Worm (Caenorhabditis elegans) whole organism, young adult: ENCODE data around the gene Y6E2A.5.

Experiments used
- B0019.2 ChIP-seq: fragments of 200-800 bp; sonication (Bioruptor generic); conservative IDR thresholded peaks from 2 replicates; pipeline ENCODE4 v1.3.6; 2022; ENCODE audit warnings: missing genetic modification reagents, missing genetic modification characterization, missing compliant biosample characterization
- attf-5 ChIP-seq: fragments of 200-800 bp; sonication (Bioruptor generic); optimal IDR thresholded peaks from 2 replicates; lab custom pipeline; 2018; ENCODE audit warnings: mild to moderate bottlenecking, missing genetic modification characterization, missing compliant biosample characterization
- egl-44 ChIP-seq: fragments of 200-800 bp; sonication (Bioruptor generic); IDR thresholded peaks from 2 replicates; pipeline ENCODE4 v1.3.6; 2022; ENCODE audit warnings: missing genetic modification reagents, missing genetic modification characterization, missing compliant biosample characterization
- egrh-3 ChIP-seq: fragments of 200-800 bp; sonication (Bioruptor generic); IDR thresholded peaks from 2 replicates; pipeline ENCODE4 v1.3.6; 2022; ENCODE audit warnings: missing genetic modification reagents, missing genetic modification characterization, missing compliant biosample characterization
- hlh-12 ChIP-seq: sonication (generic microtip); optimal IDR thresholded peaks from 2 replicates; lab custom pipeline; 2016; ENCODE audit warnings: missing genetic modification characterization, missing compliant biosample characterization
- nfya-1 ChIP-seq: sonication (generic microtip); optimal IDR thresholded peaks from 2 replicates; lab custom pipeline; 2017; ENCODE audit warnings: antibody characterized with exemption, missing compliant biosample characterization, missing genetic modification characterization, borderline replicate concordance; ENCODE audit not compliant: insufficient read depth

- TF ChIP-seq egl-44 (GFP tag; lab: Robert Waterston, UW) (no peak), egrh-3 (GFP tag; lab: Robert Waterston, UW) (no peak), nfya-1 (tag; lab: Kevin White, UChicago) (no peak), hlh-12 (tag; lab: Kevin White, UChicago) (no peak), B0019.2 (GFP tag; lab: Robert Waterston, UW) (no peak), attf-5 (GFP tag; lab: Kevin White, UChicago) (no peak)
Observed at ce11 chrV:15726610-15727009, 8.1 kb upstream of the Y6E2A.5 start, which contains the start of the genes irld-57 and sfxn-1.3.
